Fruit fly (Drosophila melanogaster) whole organism, embryonic: ENCODE measurements around the gene CG8097.
A peak's percentile ranks its signal among the peaks of the same experiment; 100 is the strongest.

Source experiments
- Ada2b ChIP-seq: fragments of 200-800 bp; sonication (Bioruptor generic); IDR thresholded peaks from 2 replicates; pipeline ENCODE4 v1.3.6; 2022; ENCODE audit warnings: missing biosample characterization, missing genetic modification characterization
- CG10147 ChIP-seq: fragments of 200-800 bp; sonication (Bioruptor generic); optimal IDR thresholded peaks from 2 replicates; lab custom pipeline; 2019; ENCODE audit warnings: missing biosample characterization, mild to moderate bottlenecking, missing genetic modification characterization, moderate library complexity
- CG12391 ChIP-seq: fragments of 200-800 bp; sonication (Bioruptor generic); optimal IDR thresholded peaks from 3 replicates; lab custom pipeline; 2018; ENCODE audit warnings: missing biosample characterization, mild to moderate bottlenecking, missing genetic modification characterization, moderate library complexity
- CG12659 ChIP-seq: fragments of 200-800 bp; sonication (Bioruptor generic); optimal IDR thresholded peaks from 3 replicates; lab custom pipeline; 2017; ENCODE audit warnings: mild to moderate bottlenecking, missing biosample characterization, missing genetic modification reagents, missing genetic modification characterization
- CG12942 ChIP-seq: fragments of 200-800 bp; sonication (Bioruptor generic); optimal IDR thresholded peaks from 3 replicates; lab custom pipeline; 2016; ENCODE audit warnings: missing biosample characterization, missing genetic modification characterization
- CG17328 ChIP-seq: fragments of 200-800 bp; sonication (Bioruptor generic); IDR thresholded peaks from 2 replicates; pipeline ENCODE4 v1.3.6; 2022; ENCODE audit warnings: missing biosample characterization, missing genetic modification characterization
- CG4360 ChIP-seq: fragments of 200-800 bp; sonication (Bioruptor generic); IDR thresholded peaks from 2 replicates; pipeline ENCODE4 v1.3.6; 2022; ENCODE audit warnings: missing biosample characterization, missing genetic modification characterization
- CG4404 ChIP-seq: fragments of 200-800 bp; sonication (Bioruptor generic); IDR thresholded peaks from 2 replicates; pipeline ENCODE4 v1.3.6; 2022; ENCODE audit warnings: missing biosample characterization, missing genetic modification characterization
- CG4730 ChIP-seq: fragments of 200-800 bp; sonication (Bioruptor generic); IDR thresholded peaks from 2 replicates; pipeline ENCODE4 v1.3.6; 2022; ENCODE audit warnings: missing biosample characterization, missing genetic modification characterization
- CG5180 ChIP-seq: fragments of 200-800 bp; sonication (Bioruptor generic); optimal IDR thresholded peaks from 3 replicates; lab custom pipeline; 2017; ENCODE audit warnings: missing biosample characterization, missing genetic modification characterization, mild to moderate bottlenecking, moderate library complexity, missing genetic modification reagents
- CG7786 ChIP-seq: fragments of 200-800 bp; sonication (Bioruptor generic); optimal IDR thresholded peaks from 2 replicates; lab custom pipeline; 2016; ENCODE audit warnings: missing biosample characterization, missing genetic modification characterization
- CG7928 ChIP-seq: fragments of 200-800 bp; sonication (Bioruptor generic); optimal IDR thresholded peaks from 2 replicates; lab custom pipeline; 2017; ENCODE audit warnings: missing biosample characterization, mild to moderate bottlenecking, missing genetic modification characterization
- CG8765 ChIP-seq: fragments of 200-800 bp; sonication (Bioruptor generic); IDR thresholded peaks from 2 replicates; pipeline ENCODE4 v1.3.6; 2022; ENCODE audit warnings: missing biosample characterization, missing genetic modification characterization
- CrebB ChIP-seq: fragments of 200-800 bp; sonication (Bioruptor generic); optimal IDR thresholded peaks from 3 replicates; lab custom pipeline; 2018; ENCODE audit warnings: missing biosample characterization, mild to moderate bottlenecking, missing genetic modification characterization
- Fer2 ChIP-seq: fragments of 200-800 bp; sonication (Bioruptor generic); optimal IDR thresholded peaks from 2 replicates; lab custom pipeline; 2018; ENCODE audit warnings: missing biosample characterization, mild to moderate bottlenecking, missing genetic modification characterization, moderate library complexity
- HLH4C ChIP-seq: fragments of 200-800 bp; sonication (Bioruptor generic); IDR thresholded peaks from 3 replicates; pipeline ENCODE4 v1.3.6; 2022; ENCODE audit warnings: missing biosample characterization, missing genetic modification characterization; ENCODE audit not compliant: partially characterized antibody
- Hr3 ChIP-seq: fragments of 200-800 bp; sonication (Bioruptor generic); optimal IDR thresholded peaks from 3 replicates; lab custom pipeline; 2016; ENCODE audit warnings: missing biosample characterization, missing genetic modification characterization
- Mes4 ChIP-seq: fragments of 200-800 bp; sonication (Bioruptor generic); optimal IDR thresholded peaks from 2 replicates; lab custom pipeline; 2016; ENCODE audit warnings: missing biosample characterization, missing genetic modification characterization
- Neu2 ChIP-seq: fragments of 200-800 bp; sonication (Bioruptor generic); optimal IDR thresholded peaks from 3 replicates; lab custom pipeline; 2016; ENCODE audit warnings: missing biosample characterization, missing genetic modification characterization, borderline replicate concordance
- NfI ChIP-seq: fragments of 200-800 bp; sonication (Bioruptor generic); optimal IDR thresholded peaks from 3 replicates; lab custom pipeline; 2018; ENCODE audit warnings: missing biosample characterization, mild to moderate bottlenecking, missing genetic modification characterization, moderate library complexity
- Oli ChIP-seq: fragments of 200-800 bp; sonication (Bioruptor generic); optimal IDR thresholded peaks from 2 replicates; lab custom pipeline; 2018; ENCODE audit warnings: missing biosample characterization, mild to moderate bottlenecking, missing genetic modification characterization, moderate library complexity
- Opbp ChIP-seq: fragments of 200-800 bp; sonication (Bioruptor generic); IDR thresholded peaks from 3 replicates; pipeline ENCODE4 v1.3.6; 2022; ENCODE audit warnings: missing biosample characterization, missing genetic modification characterization; ENCODE audit not compliant: partially characterized antibody
- Sry-δ ChIP-seq: fragments of 200-800 bp; sonication (Bioruptor generic); optimal IDR thresholded peaks from 2 replicates; lab custom pipeline; 2016; ENCODE audit warnings: missing biosample characterization, missing genetic modification characterization
- Taf1 ChIP-seq: fragments of 200-800 bp; sonication (Bioruptor generic); IDR thresholded peaks from 2 replicates; pipeline ENCODE4 v1.3.6; 2022; ENCODE audit warnings: missing biosample characterization, missing genetic modification characterization
- ato ChIP-seq: fragments of 200-800 bp; sonication (Bioruptor generic); IDR thresholded peaks from 2 replicates; pipeline ENCODE4 v1.3.6; 2022; ENCODE audit warnings: missing biosample characterization, missing genetic modification characterization; ENCODE audit not compliant: partially characterized antibody
- bab2 ChIP-seq: fragments of 200-800 bp; sonication (Bioruptor generic); optimal IDR thresholded peaks from 2 replicates; lab custom pipeline; 2016; ENCODE audit warnings: missing biosample characterization, missing genetic modification characterization
- cato ChIP-seq: fragments of 200-800 bp; sonication (Bioruptor generic); optimal IDR thresholded peaks from 2 replicates; lab custom pipeline; 2016; ENCODE audit warnings: missing biosample characterization, missing genetic modification characterization, borderline replicate concordance
- cg ChIP-seq: fragments of 200-800 bp; sonication (Bioruptor generic); optimal IDR thresholded peaks from 3 replicates; lab custom pipeline; 2019; ENCODE audit warnings: missing biosample characterization, mild to moderate bottlenecking, missing genetic modification characterization, moderate library complexity
- corto ChIP-seq: fragments of 200-800 bp; sonication (Bioruptor generic); optimal IDR thresholded peaks from 2 replicates; lab custom pipeline; 2016; ENCODE audit warnings: missing biosample characterization, mild to moderate bottlenecking, missing genetic modification characterization, moderate library complexity
- danr ChIP-seq: fragments of 200-800 bp; sonication (Bioruptor generic); IDR thresholded peaks from 2 replicates; pipeline ENCODE4 v1.3.6; 2022; ENCODE audit warnings: missing biosample characterization, missing genetic modification characterization
- dpn ChIP-seq, 2 experiments: fragments of 200-800 bp; sonication (Bioruptor generic); optimal IDR thresholded peaks; 3 replicates each; lab custom pipeline; 2016; ENCODE audit warnings: missing biosample characterization in 2 of 2, missing genetic modification characterization in 2 of 2
- ewg ChIP-seq: fragments of 200-800 bp; sonication (Bioruptor generic); optimal IDR thresholded peaks from 3 replicates; lab custom pipeline; 2017; ENCODE audit warnings: mild to moderate bottlenecking, missing biosample characterization, missing genetic modification reagents, missing genetic modification characterization
- fd102C ChIP-seq: fragments of 200-800 bp; sonication (Bioruptor generic); optimal IDR thresholded peaks from 2 replicates; lab custom pipeline; 2018; ENCODE audit warnings: missing biosample characterization, mild to moderate bottlenecking, missing genetic modification characterization, moderate library complexity
- fd96Cb ChIP-seq: fragments of 200-800 bp; sonication (Bioruptor generic); optimal IDR thresholded peaks from 2 replicates; lab custom pipeline; 2018; ENCODE audit warnings: missing biosample characterization, mild to moderate bottlenecking, missing genetic modification characterization, moderate library complexity
- ftz-f1 ChIP-seq: fragments of 200-800 bp; sonication (Bioruptor generic); optimal IDR thresholded peaks from 2 replicates; lab custom pipeline; 2016; ENCODE audit warnings: missing biosample characterization, missing genetic modification characterization
- ham ChIP-seq: fragments of 200-800 bp; sonication (Bioruptor generic); IDR thresholded peaks from 2 replicates; pipeline ENCODE4 v1.3.6; 2022; ENCODE audit warnings: missing biosample characterization, missing genetic modification characterization
- kay ChIP-seq: fragments of 200-800 bp; sonication (Bioruptor generic); optimal IDR thresholded peaks from 2 replicates; lab custom pipeline; 2016; ENCODE audit warnings: missing biosample characterization, missing genetic modification characterization
- klu ChIP-seq: fragments of 200-800 bp; sonication (Bioruptor generic); IDR thresholded peaks from 2 replicates; pipeline ENCODE4 v1.3.6; 2022; ENCODE audit warnings: missing biosample characterization, missing genetic modification characterization
- maf-S ChIP-seq: fragments of 200-800 bp; sonication (Bioruptor generic); optimal IDR thresholded peaks from 2 replicates; lab custom pipeline; 2016; ENCODE audit warnings: missing biosample characterization, missing genetic modification characterization
- nerfin-1 ChIP-seq: fragments of 200-800 bp; sonication (Bioruptor generic); optimal IDR thresholded peaks from 3 replicates; lab custom pipeline; 2019; ENCODE audit warnings: missing biosample characterization, mild to moderate bottlenecking, missing genetic modification characterization, moderate library complexity
- nmo ChIP-seq: fragments of 200-800 bp; sonication (Bioruptor generic); optimal IDR thresholded peaks from 2 replicates; lab custom pipeline; 2018; ENCODE audit warnings: missing biosample characterization, mild to moderate bottlenecking, missing genetic modification characterization, moderate library complexity
- onecut ChIP-seq: fragments of 200-800 bp; sonication (Bioruptor generic); IDR thresholded peaks from 2 replicates; pipeline ENCODE4 v1.3.6; 2022; ENCODE audit warnings: missing biosample characterization, missing genetic modification characterization
- org-1 ChIP-seq: fragments of 200-800 bp; sonication (Bioruptor generic); optimal IDR thresholded peaks from 2 replicates; lab custom pipeline; 2017; ENCODE audit warnings: missing biosample characterization, missing genetic modification characterization
- pan ChIP-seq, 4 experiments: fragments of >200 bp in 3 of 4; fragments of 200-800 bp in 1 of 4; sonication (Bioruptor generic) in 1 of 4; optimal IDR thresholded peaks in 3 of 4; IDR thresholded peaks in 1 of 4; 2 replicates each; pipeline versions ENCODE4 v1.3.6 to Lab custom; 2017 to 2022; ENCODE audit warnings: missing biosample characterization in 2 of 4, missing genetic modification characterization in 2 of 4, mixed read lengths in 1 of 4
- rib ChIP-seq: fragments of 200-800 bp; sonication (Bioruptor generic); IDR thresholded peaks from 2 replicates; pipeline ENCODE4 v1.3.6; 2022; ENCODE audit warnings: missing biosample characterization, missing genetic modification characterization
- sqz ChIP-seq: fragments of 200-800 bp; sonication (Bioruptor generic); optimal IDR thresholded peaks from 3 replicates; lab custom pipeline; 2018; ENCODE audit warnings: missing biosample characterization, mild to moderate bottlenecking, missing genetic modification characterization
- tx ChIP-seq: fragments of 200-800 bp; sonication (Bioruptor generic); optimal IDR thresholded peaks from 2 replicates; lab custom pipeline; 2016; ENCODE audit warnings: missing biosample characterization, missing genetic modification characterization
- vfl ChIP-seq: fragments of 200-800 bp; sonication (Bioruptor generic); optimal IDR thresholded peaks from 2 replicates; lab custom pipeline; 2016; ENCODE audit warnings: missing biosample characterization, missing genetic modification characterization
- zen ChIP-seq: fragments of 200-800 bp; sonication (Bioruptor generic); optimal IDR thresholded peaks from 3 replicates; lab custom pipeline; 2018; ENCODE audit warnings: missing biosample characterization, mild to moderate bottlenecking, missing genetic modification characterization, moderate library complexity

CG8097 gene

dm6 chrX:15549055-15549454, 33.9 kb upstream of the CG8097 start (continued):
- TF ChIP-seq Oli (tag; lab: Kevin White, UChicago) (peak; percentile 86), pan (optimal IDR thresholded peaks at IDR 0.05; lab: Kevin White, UChicago) (no peak), pan (GFP tag; optimal IDR thresholded peaks at IDR 0.05 in 1 of 2, IDR thresholded peaks at IDR 0.05 in 1 of 2) (peak in 1 of 2 experiments; percentile 80), nmo (GFP tag; lab: Kevin White, UChicago) (peak; percentile 87), Fer2 (tag; lab: Kevin White, UChicago) (peak; percentile 48), kay (peak; percentile 25), corto (GFP tag; lab: Kevin White, UChicago) (no peak), Opbp (no peak), cato (GFP tag; lab: Kevin White, UChicago) (peak; percentile 33), CrebB (peak; percentile 49), Ada2b (GFP tag; lab: Robert Waterston, UW) (peak; percentile 81), CG7928 (peak; percentile 48), ftz-f1 (no peak), fd102C (no peak), vfl (GFP tag; lab: Kevin White, UChicago) (peak; percentile 14), bab2 (GFP tag; lab: Kevin White, UChicago) (peak; percentile 69), org-1 (GFP tag; lab: Kevin White, UChicago) (peak; percentile 64), Sry-δ (GFP tag; lab: Kevin White, UChicago) (peak; percentile 25), sqz (GFP tag; lab: Kevin White, UChicago) (peak; percentile 48), cg (GFP tag; lab: Kevin White, UChicago) (no peak), nerfin-1 (tag; lab: Kevin White, UChicago) (peak; percentile 66), zen (peak; percentile 54), rib (GFP tag; lab: Robert Waterston, UW) (no peak), Hr3 (GFP tag; lab: Kevin White, UChicago) (peak; percentile 56), CG12942 (GFP tag; lab: Kevin White, UChicago) (peak; percentile 45), CG8765 (no peak), CG4404 (peak; percentile 32; the same call in 1 of the 2 replicates), CG12659 (GFP tag; lab: Kevin White, UChicago) (peak; percentile 78), HLH4C (GFP tag; lab: Robert Waterston, UW) (no peak), ato (GFP tag; lab: Robert Waterston, UW) (no peak), maf-S (GFP tag; lab: Kevin White, UChicago) (peak; percentile 63), dpn (GFP tag; optimal IDR thresholded peaks at IDR 0.05; lab: Kevin White, UChicago) (peak; percentile 68 to 81), tx (peak; percentile 60), ewg (GFP tag; lab: Kevin White, UChicago) (peak; percentile 61), CG12391 (tag; lab: Kevin White, UChicago) (peak; percentile 74), danr (GFP tag; lab: Robert Waterston, UW) (peak; percentile 71), onecut (GFP tag; lab: Robert Waterston, UW) (peak; percentile 48; the same call in 1 of the 2 replicates), NfI (GFP tag; lab: Kevin White, UChicago) (peak; percentile 78), CG17328 (GFP tag; lab: Robert Waterston, UW) (0 out of 2 replicates have a peak, but pooled peaks have one; percentile 45), CG4360 (no peak), CG4730 (GFP tag; lab: Robert Waterston, UW) (peak; percentile 24; the same call in 1 of the 2 replicates), Neu2 (GFP tag; lab: Kevin White, UChicago) (no peak), CG5180 (GFP tag; lab: Kevin White, UChicago) (peak; percentile 73), Mes4 (GFP tag; lab: Kevin White, UChicago) (peak; percentile 50), CG10147 (peak; percentile 87), klu (GFP tag; lab: Robert Waterston, UW) (peak; percentile 55; the same call in 1 of the 2 replicates), CG7786 (GFP tag; lab: Kevin White, UChicago) (peak; percentile 71), fd96Cb (tag; lab: Kevin White, UChicago) (peak; percentile 80), ham (GFP tag; lab: Robert Waterston, UW) (no peak), Taf1 (GFP tag; lab: Robert Waterston, UW) (peak; percentile 46; the same call in 1 of the 2 replicates)
